Worm (Caenorhabditis elegans): ENCODE results near the gene F07A11.1.

DNA sequence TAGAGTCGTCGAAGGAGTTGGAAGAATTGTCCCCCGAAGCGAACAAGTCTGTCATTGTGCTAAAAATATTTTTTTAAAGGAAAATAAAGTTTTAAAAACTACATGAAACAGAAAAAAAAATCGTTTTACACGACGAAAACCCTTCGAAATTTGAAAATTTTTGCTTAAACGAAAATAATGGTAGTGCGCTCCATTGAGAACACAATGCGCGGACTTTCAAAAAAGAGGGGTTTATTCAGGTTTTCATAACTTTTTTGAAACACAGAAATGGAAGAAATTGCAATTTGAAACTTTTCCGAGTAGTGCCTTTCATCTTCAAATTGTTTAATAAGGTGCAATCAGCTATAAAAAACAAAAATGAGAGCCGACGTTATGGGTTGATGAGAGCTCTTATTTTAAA, 7.8 kb upstream of the F07A11.1 start, which contains the start of gene npp-5:
- TF ChIP-seq lin-11 (tag; optimal IDR thresholded peaks at IDR 0.05): no peak
- no peak for TF ChIP-seq elt-3 (tag; optimal IDR thresholded peaks at IDR 0.05)
- no peak for TF ChIP-seq mdl-1 (tag; optimal IDR thresholded peaks at IDR 0.05)
- no peak for TF ChIP-seq mbf-1 (tag; optimal IDR thresholded peaks at IDR 0.05)
- no peak for TF ChIP-seq ama-1 (optimal IDR thresholded peaks at IDR 0.05)
- no peak for TF ChIP-seq lin-39 (tag; optimal IDR thresholded peaks at IDR 0.05)
- TF ChIP-seq nhr-77 (tag; optimal IDR thresholded peaks at IDR 0.05): no peak
- TF ChIP-seq snpc-4 (tag; optimal IDR thresholded peaks at IDR 0.05): no peak
- no peak for TF ChIP-seq R02D3.7 (tag; optimal IDR thresholded peaks at IDR 0.05)
- no peak for TF ChIP-seq elt-1 (tag; optimal IDR thresholded peaks at IDR 0.05)
- no peak for TF ChIP-seq nhr-6 (tag; optimal IDR thresholded peaks at IDR 0.05)

All from whole organism, L2 larva.